Fruit fly (Drosophila melanogaster) whole organism, wandering third instar larva: Measurements from ENCODE around the gene Myt1.

ENCODE experiments used
- Dfd ChIP-seq: fragments of >200 bp; optimal IDR thresholded peaks from 2 replicates; lab custom pipeline; 2017; ENCODE audit warnings: missing biosample characterization, missing genetic modification characterization
- Hr78 ChIP-seq: fragments of >200 bp; optimal IDR thresholded peaks from 2 replicates; lab custom pipeline; 2017; ENCODE audit warnings: missing biosample characterization, missing genetic modification characterization
- Mio ChIP-seq: sonication (Bioruptor generic); optimal IDR thresholded peaks from 2 replicates; lab custom pipeline; 2016; ENCODE audit warnings: missing biosample characterization, missing genetic modification characterization
- OdsH ChIP-seq: fragments of 200-800 bp; sonication (Bioruptor generic); optimal IDR thresholded peaks from 2 replicates; lab custom pipeline; 2016; ENCODE audit warnings: missing biosample characterization, mild to moderate bottlenecking, missing genetic modification characterization
- ey ChIP-seq: fragments of 200-800 bp; sonication (Bioruptor generic); optimal IDR thresholded peaks from 2 replicates; lab custom pipeline; 2016; ENCODE audit warnings: missing biosample characterization, missing genetic modification characterization
- psq ChIP-seq: fragments of 200-800 bp; sonication (Bioruptor generic); optimal IDR thresholded peaks from 3 replicates; lab custom pipeline; 2017; ENCODE audit warnings: missing biosample characterization, mild to moderate bottlenecking, missing genetic modification characterization, moderate library complexity

DNA sequence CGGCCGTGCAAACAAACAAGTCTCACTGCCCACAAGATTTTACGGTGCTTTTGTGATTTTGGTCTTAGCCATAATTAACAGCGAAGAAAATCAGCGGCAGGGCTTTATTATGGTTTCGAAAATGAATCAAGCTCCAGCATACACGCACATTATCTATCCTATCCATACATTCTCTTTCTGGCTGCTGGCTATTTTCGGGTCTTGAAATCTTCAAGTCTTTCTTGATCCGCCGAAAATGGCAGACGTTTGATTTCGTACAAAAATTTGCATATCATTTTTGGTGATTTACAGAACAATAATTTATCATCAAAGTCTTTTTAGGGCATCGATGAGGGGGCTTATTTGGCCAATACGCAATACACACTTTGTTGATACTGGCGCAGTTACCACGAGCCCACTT is 9.4 kb upstream of the Myt1 start:
- TF ChIP-seq ey (GFP tag; lab: Kevin White, UChicago) = no peak
- no peak for TF ChIP-seq psq
- no peak for TF ChIP-seq Dfd
- no peak for TF ChIP-seq Hr78
- TF ChIP-seq Mio = no peak
- TF ChIP-seq OdsH (GFP tag; lab: Kevin White, UChicago) = no peak
